Worm (Caenorhabditis elegans): Measurements from ENCODE around the gene rnf-121.

Gene rnf-121

DNA sequence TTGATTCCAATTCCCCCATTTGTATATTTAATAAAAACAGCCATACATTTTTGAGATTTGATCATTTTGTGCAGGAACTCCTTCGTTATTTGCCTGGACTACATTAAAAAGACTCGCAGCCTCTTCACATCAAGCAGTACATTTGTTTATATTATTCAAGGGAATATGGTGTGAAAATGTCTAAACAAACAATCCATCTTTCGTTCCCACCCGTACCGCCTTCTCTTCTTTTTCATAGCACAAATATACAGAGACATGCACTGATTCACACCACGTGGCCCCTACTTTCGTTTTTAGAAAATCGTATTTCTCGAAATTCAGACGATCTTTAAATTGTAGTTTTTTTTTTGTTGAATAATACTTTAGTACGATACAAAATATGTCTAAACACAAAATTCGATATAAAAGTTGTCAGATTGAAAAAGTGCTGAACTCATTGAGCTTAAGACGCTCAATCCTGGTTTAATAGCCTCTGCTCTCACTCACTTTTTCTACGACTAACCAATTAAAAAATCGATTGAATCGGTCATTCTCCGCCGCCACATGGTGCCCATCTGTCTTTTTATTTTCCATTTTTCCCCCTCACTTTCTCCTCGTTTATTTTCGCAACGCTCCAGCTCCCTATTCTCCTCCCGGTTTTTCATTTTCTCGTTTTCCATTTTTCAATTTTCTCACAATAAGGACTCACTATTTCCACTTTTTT lies 24.7 kb upstream of the rnf-121 start (continued):
- TF ChIP-seq F39B2.1 (GFP tag; IDR thresholded peaks at IDR 0.05) (no peak), rec-8 (tag; optimal IDR thresholded peaks at IDR 0.05) (peak in 1 of 2 experiments; percentile 29), egl-18 (GFP tag; IDR thresholded peaks at IDR 0.05) (no peak), B0035.1 (tag; optimal IDR thresholded peaks at IDR 0.05) (no peak), dpff-1 (tag; optimal IDR thresholded peaks at IDR 0.05) (peak; percentile 96), Y67H2A.10 (GFP tag; conservative IDR thresholded peaks at IDR 0.05) (no peak), ekl-4 (GFP tag; IDR thresholded peaks at IDR 0.05) (peak; percentile 83), pbrm-1 (GFP tag; IDR thresholded peaks at IDR 0.05) (peak; percentile 55; the same call in 1 of the 2 replicates), C06A6.2 (GFP tag; conservative IDR thresholded peaks at IDR 0.05) (peak; percentile 58; the same call in 1 of the 2 replicates), ztf-25 (GFP tag; IDR thresholded peaks at IDR 0.05) (no peak), fkh-3 (tag; optimal IDR thresholded peaks at IDR 0.05) (peak; percentile 80), egl-44 (GFP tag; IDR thresholded peaks at IDR 0.05) (no peak), ztf-26 (tag; optimal IDR thresholded peaks at IDR 0.05) (peak; percentile 56), T07F8.4 (tag; optimal IDR thresholded peaks at IDR 0.05) (no peak), nhr-179 (tag; optimal IDR thresholded peaks at IDR 0.05) (no peak), nhr-27 (tag; optimal IDR thresholded peaks at IDR 0.05) (no peak), C17E4.6 (GFP tag; IDR thresholded peaks at IDR 0.05) (no peak), K12H6.12 (tag; optimal IDR thresholded peaks at IDR 0.05) (peak; percentile 39), ceh-79 (tag; optimal IDR thresholded peaks at IDR 0.05) (peak; percentile 33), madf-3 (GFP tag; IDR thresholded peaks at IDR 0.05) (peak; percentile 56; the same call in 1 of the 2 replicates), attf-5 (GFP tag; optimal IDR thresholded peaks at IDR 0.05) (peak; percentile 24), hsf-1 (GFP tag; IDR thresholded peaks at IDR 0.05) (peak; percentile 30; the same call in 1 of the 2 replicates), dox-1 (GFP tag; IDR thresholded peaks at IDR 0.05) (peak; percentile 46), hlh-12 (tag; optimal IDR thresholded peaks at IDR 0.05) (no peak), Y53G8AR.9 (GFP tag; conservative IDR thresholded peaks at IDR 0.05) (peak; percentile 94), tbx-9 (tag; optimal IDR thresholded peaks at IDR 0.05; ENCODE audit: borderline replicate concordance) (no peak), lin-35 (GFP tag; optimal IDR thresholded peaks at IDR 0.05) (peak in 1 of 3 experiments; percentile 62), Y95B8A.8 (GFP tag; IDR thresholded peaks at IDR 0.05) (no peak), nhr-80 (tag; optimal IDR thresholded peaks at IDR 0.05) (peak; percentile 6), let-607 (tag; optimal IDR thresholded peaks at IDR 0.05) (peak; percentile 67 to 89), Y56A3A.18 (GFP tag; IDR thresholded peaks at IDR 0.05) (peak; percentile 87), egrh-3 (GFP tag; IDR thresholded peaks at IDR 0.05) (no peak), akir-1 (GFP tag; optimal IDR thresholded peaks at IDR 0.05) (no peak), repo-1 (tag; optimal IDR thresholded peaks at IDR 0.05) (peak; percentile 86), lsl-1 (GFP tag; optimal IDR thresholded peaks at IDR 0.05) (no peak), unc-130 (GFP tag; optimal IDR thresholded peaks at IDR 0.05) (no peak), ceh-100 (GFP tag; IDR thresholded peaks at IDR 0.05) (no peak; the same call in 1 of the 2 replicates), B0261.1 (tag; optimal IDR thresholded peaks at IDR 0.05) (peak; percentile 14), Y79H2A.3 (GFP tag; conservative IDR thresholded peaks at IDR 0.05) (no peak), Y53F4B.3 (GFP tag; IDR thresholded peaks at IDR 0.05) (no peak), lsy-27 (tag; optimal IDR thresholded peaks at IDR 0.05; ENCODE audit: borderline replicate concordance, insufficient read depth) (no peak), snpc-3.4 (tag; optimal IDR thresholded peaks at IDR 0.05) (peak; percentile 76), ztf-22 (GFP tag; optimal IDR thresholded peaks at IDR 0.05) (no peak), ceh-40 (GFP tag; IDR thresholded peaks at IDR 0.05) (peak; percentile 64; the same call in 1 of the 2 replicates), lin-40 (tag; optimal IDR thresholded peaks at IDR 0.05) (peak; percentile 57), F52B5.7 (tag; optimal IDR thresholded peaks at IDR 0.05) (peak; percentile 46), mcd-1 (GFP tag; IDR thresholded peaks at IDR 0.05) (0 out of 2 replicates have a peak, but pooled peaks have one; percentile 19)

All from whole organism, young adult.